Fruit fly (Drosophila melanogaster) whole organism, embryonic: ENCODE measurements around the gene Dh44.

Source experiments
- Blimp-1 ChIP-seq: fragments of 200-800 bp; sonication (Bioruptor generic); optimal IDR thresholded peaks from 3 replicates; lab custom pipeline; 2018; ENCODE audit warnings: missing biosample characterization, missing genetic modification characterization, mild to moderate bottlenecking, moderate library complexity, missing genetic modification reagents
- CG11696 ChIP-seq: fragments of 200-800 bp; sonication (Bioruptor generic); IDR thresholded peaks from 2 replicates; pipeline ENCODE4 v1.3.6; 2022; ENCODE audit warnings: missing biosample characterization, missing genetic modification characterization
- CG12155 ChIP-seq: fragments of 200-800 bp; sonication (Bioruptor generic); optimal IDR thresholded peaks from 3 replicates; lab custom pipeline; 2016; ENCODE audit warnings: missing biosample characterization, missing genetic modification characterization
- CG12659 ChIP-seq: fragments of 200-800 bp; sonication (Bioruptor generic); optimal IDR thresholded peaks from 3 replicates; lab custom pipeline; 2017; ENCODE audit warnings: mild to moderate bottlenecking, missing biosample characterization, missing genetic modification reagents, missing genetic modification characterization
- CG1602 ChIP-seq: fragments of 200-800 bp; sonication (Bioruptor generic); optimal IDR thresholded peaks from 3 replicates; lab custom pipeline; 2016; ENCODE audit warnings: missing biosample characterization, missing genetic modification characterization
- CG16779 ChIP-seq: fragments of 200-800 bp; sonication (Bioruptor generic); IDR thresholded peaks from 2 replicates; pipeline ENCODE4 v1.3.6; 2022; ENCODE audit warnings: missing biosample characterization, missing genetic modification characterization
- CG30403 ChIP-seq: fragments of 200-800 bp; sonication (Bioruptor generic); optimal IDR thresholded peaks from 3 replicates; lab custom pipeline; 2016; ENCODE audit warnings: missing biosample characterization, missing genetic modification characterization
- CG4820 ChIP-seq: fragments of 200-800 bp; sonication (Bioruptor generic); optimal IDR thresholded peaks from 3 replicates; lab custom pipeline; 2016; ENCODE audit warnings: missing biosample characterization, missing genetic modification characterization
- CG5180 ChIP-seq: fragments of 200-800 bp; sonication (Bioruptor generic); optimal IDR thresholded peaks from 3 replicates; lab custom pipeline; 2017; ENCODE audit warnings: missing biosample characterization, missing genetic modification characterization, mild to moderate bottlenecking, moderate library complexity, missing genetic modification reagents
- CG9215 ChIP-seq: fragments of 200-800 bp; sonication (Bioruptor generic); IDR thresholded peaks from 2 replicates; pipeline ENCODE4 v1.3.6; 2022; ENCODE audit warnings: missing biosample characterization, missing genetic modification characterization
- crol ChIP-seq: fragments of 200-800 bp; sonication (Bioruptor generic); IDR thresholded peaks from 2 replicates; pipeline ENCODE4 v1.3.6; 2022; ENCODE audit warnings: missing biosample characterization, missing genetic modification characterization
- ranshi ChIP-seq: fragments of 200-800 bp; sonication (Bioruptor generic); IDR thresholded peaks from 2 replicates; pipeline ENCODE4 v1.3.6; 2022; ENCODE audit warnings: missing biosample characterization, missing genetic modification characterization
- slbo ChIP-seq: fragments of 200-800 bp; sonication (Bioruptor generic); IDR thresholded peaks from 2 replicates; pipeline ENCODE4 v1.3.6; 2022; ENCODE audit warnings: missing biosample characterization, missing genetic modification characterization

- TF ChIP-seq ranshi (GFP tag; lab: Robert Waterston, UW) (no peak), CG30403 (no peak), CG11696 (no peak), CG9215 (GFP tag; lab: Robert Waterston, UW) (no peak), slbo (GFP tag; lab: Robert Waterston, UW) (no peak), CG16779 (no peak), CG5180 (no peak), CG12659 (no peak), Blimp-1 (no peak), CG12155 (GFP tag; lab: Kevin White, UChicago) (no peak), CG1602 (GFP tag; lab: Kevin White, UChicago) (no peak), crol (GFP tag; lab: Robert Waterston, UW) (no peak), CG4820 (GFP tag; lab: Kevin White, UChicago) (no peak)
These were observed 37.1 kb downstream of the Dh44 start, which contains the start of gene Nepl12 for dm6 chr3R:9674968-9675573.
